Fruit fly (Drosophila melanogaster) whole organism, embryonic: ENCODE measurements around the gene Cpr65Av.
A peak's percentile ranks its signal among the peaks of the same experiment; 100 is the strongest.

Experiments used
- Asciz ChIP-seq: fragments of 200-800 bp; sonication (Bioruptor generic); optimal IDR thresholded peaks from 2 replicates; lab custom pipeline; 2017; ENCODE audit warnings: missing biosample characterization, mild to moderate bottlenecking, missing genetic modification characterization, missing genetic modification reagents
- BtbVII ChIP-seq: fragments of 200-800 bp; sonication (Bioruptor generic); optimal IDR thresholded peaks from 3 replicates; lab custom pipeline; 2017; ENCODE audit warnings: missing biosample characterization, mild to moderate bottlenecking, missing genetic modification characterization
- CG1024 ChIP-seq: fragments of 200-800 bp; sonication (Bioruptor generic); IDR thresholded peaks from 2 replicates; pipeline ENCODE4 v1.3.6; 2022; ENCODE audit warnings: missing biosample characterization, missing genetic modification characterization
- CG10431 ChIP-seq: fragments of 200-800 bp; sonication (Bioruptor generic); optimal IDR thresholded peaks from 3 replicates; lab custom pipeline; 2018; ENCODE audit warnings: missing biosample characterization, mild to moderate bottlenecking, missing genetic modification characterization
- CG11247 ChIP-seq: fragments of 200-800 bp; sonication (Bioruptor generic); IDR thresholded peaks from 2 replicates; pipeline ENCODE4 v1.3.6; 2022; ENCODE audit warnings: missing biosample characterization, missing genetic modification characterization
- CG12071 ChIP-seq: fragments of 200-800 bp; sonication (Bioruptor generic); optimal IDR thresholded peaks from 3 replicates; lab custom pipeline; 2018; ENCODE audit warnings: missing biosample characterization, mild to moderate bottlenecking, missing genetic modification characterization
- CG14710 ChIP-seq: fragments of 200-800 bp; sonication (Bioruptor generic); optimal IDR thresholded peaks from 3 replicates; lab custom pipeline; 2019; ENCODE audit warnings: missing biosample characterization, mild to moderate bottlenecking, missing genetic modification characterization, moderate library complexity
- CG15011 ChIP-seq: fragments of 200-800 bp; sonication (Bioruptor generic); optimal IDR thresholded peaks from 3 replicates; lab custom pipeline; 2018; ENCODE audit warnings: missing biosample characterization, mild to moderate bottlenecking, missing genetic modification characterization
- CG15514 ChIP-seq: fragments of 200-800 bp; sonication (Bioruptor generic); optimal IDR thresholded peaks from 3 replicates; lab custom pipeline; 2017; ENCODE audit warnings: missing biosample characterization, missing genetic modification characterization, mild to moderate bottlenecking, moderate library complexity, missing genetic modification reagents
- CG18619 ChIP-seq: fragments of 200-800 bp; sonication (Bioruptor generic); optimal IDR thresholded peaks from 3 replicates; lab custom pipeline; 2017; ENCODE audit warnings: missing biosample characterization, mild to moderate bottlenecking, missing genetic modification characterization
- CG2712 ChIP-seq: fragments of 200-800 bp; optimal IDR thresholded peaks from 3 replicates; lab custom pipeline; 2019; ENCODE audit warnings: missing biosample characterization, mild to moderate bottlenecking, missing genetic modification characterization, moderate library complexity
- CG2889 ChIP-seq: fragments of 200-800 bp; sonication (Bioruptor generic); IDR thresholded peaks from 3 replicates; pipeline ENCODE4 v1.3.6; 2022; ENCODE audit warnings: missing biosample characterization, missing genetic modification characterization
- CG3281 ChIP-seq: fragments of 200-800 bp; sonication (Bioruptor generic); optimal IDR thresholded peaks from 3 replicates; lab custom pipeline; 2017; ENCODE audit warnings: missing biosample characterization, mild to moderate bottlenecking, missing genetic modification characterization
- CG3407 ChIP-seq: fragments of 200-800 bp; sonication (Bioruptor generic); optimal IDR thresholded peaks from 2 replicates; lab custom pipeline; 2018; ENCODE audit warnings: missing biosample characterization, mild to moderate bottlenecking, missing genetic modification characterization
- CG34224 ChIP-seq: fragments of 200-800 bp; sonication (Bioruptor generic); IDR thresholded peaks from 3 replicates; pipeline ENCODE4 v1.3.6; 2022; ENCODE audit warnings: missing biosample characterization, missing genetic modification characterization; ENCODE audit not compliant: partially characterized antibody
- CG4707 ChIP-seq: fragments of 200-800 bp; sonication (Bioruptor generic); optimal IDR thresholded peaks from 2 replicates; lab custom pipeline; 2018; ENCODE audit warnings: missing biosample characterization, mild to moderate bottlenecking, missing genetic modification characterization, moderate library complexity
- CG5180 ChIP-seq: fragments of 200-800 bp; sonication (Bioruptor generic); optimal IDR thresholded peaks from 3 replicates; lab custom pipeline; 2017; ENCODE audit warnings: missing biosample characterization, missing genetic modification characterization, mild to moderate bottlenecking, moderate library complexity, missing genetic modification reagents
- CG5245 ChIP-seq: fragments of 200-800 bp; sonication (Bioruptor generic); optimal IDR thresholded peaks from 3 replicates; lab custom pipeline; 2016; ENCODE audit warnings: missing biosample characterization, missing genetic modification characterization
- CG7271 ChIP-seq: fragments of 200-800 bp; sonication (Bioruptor generic); optimal IDR thresholded peaks from 2 replicates; lab custom pipeline; 2018; ENCODE audit warnings: missing biosample characterization, mild to moderate bottlenecking, missing genetic modification characterization, moderate library complexity
- CG8944 ChIP-seq: fragments of 200-800 bp; sonication (Bioruptor generic); optimal IDR thresholded peaks from 3 replicates; lab custom pipeline; 2016; ENCODE audit warnings: missing biosample characterization, missing genetic modification characterization
- CHES-1-like ChIP-seq: fragments of 200-800 bp; sonication (Bioruptor generic); optimal IDR thresholded peaks from 2 replicates; lab custom pipeline; 2016; ENCODE audit warnings: missing biosample characterization, missing genetic modification characterization
- CoRest ChIP-seq: fragments of 200-800 bp; sonication (Bioruptor generic); optimal IDR thresholded peaks from 3 replicates; lab custom pipeline; 2018; ENCODE audit warnings: missing biosample characterization, mild to moderate bottlenecking, missing genetic modification characterization, moderate library complexity
- Dip3 ChIP-seq: fragments of 200-800 bp; sonication (Bioruptor generic); optimal IDR thresholded peaks from 3 replicates; lab custom pipeline; 2016; ENCODE audit warnings: missing biosample characterization, missing genetic modification characterization
- E2f1 ChIP-seq: fragments of 200-800 bp; sonication (Bioruptor generic); IDR thresholded peaks from 2 replicates; pipeline ENCODE4 v1.3.6; 2022; ENCODE audit warnings: missing biosample characterization, missing genetic modification characterization
- GATAe ChIP-seq: fragments of 200-800 bp; sonication (Bioruptor generic); conservative IDR thresholded peaks from 2 replicates; pipeline ENCODE4 v1.3.6; 2022; ENCODE audit warnings: missing biosample characterization, missing genetic modification characterization
- Jarid2 ChIP-seq: fragments of 200-800 bp; sonication (Bioruptor generic); optimal IDR thresholded peaks from 3 replicates; lab custom pipeline; 2017; ENCODE audit warnings: mild to moderate bottlenecking, missing biosample characterization, missing genetic modification reagents, missing genetic modification characterization
- Max ChIP-seq: fragments of 200-800 bp; sonication (Bioruptor generic); optimal IDR thresholded peaks from 2 replicates; lab custom pipeline; 2016; ENCODE audit warnings: missing biosample characterization, mild to moderate bottlenecking, missing genetic modification characterization
- Myb ChIP-seq: fragments of 200-800 bp; sonication (Bioruptor generic); optimal IDR thresholded peaks from 2 replicates; lab custom pipeline; 2016; ENCODE audit warnings: missing biosample characterization, missing genetic modification characterization
- ac ChIP-seq: fragments of 200-800 bp; sonication (Bioruptor generic); optimal IDR thresholded peaks from 3 replicates; lab custom pipeline; 2017; ENCODE audit warnings: missing biosample characterization, mild to moderate bottlenecking, missing genetic modification characterization
- ash1 ChIP-seq: fragments of 200-800 bp; sonication (Bioruptor generic); optimal IDR thresholded peaks from 2 replicates; lab custom pipeline; 2018; ENCODE audit warnings: missing biosample characterization, mild to moderate bottlenecking, missing genetic modification characterization
- chif ChIP-seq, 2 experiments: fragments of 200-800 bp; sonication (Bioruptor generic); optimal IDR thresholded peaks; 3 replicates each; lab custom pipeline; 2016; ENCODE audit warnings: missing biosample characterization in 2 of 2, missing genetic modification characterization in 2 of 2
- disco-r ChIP-seq: fragments of 200-800 bp; sonication (Bioruptor generic); optimal IDR thresholded peaks from 2 replicates; lab custom pipeline; 2016; ENCODE audit warnings: missing biosample characterization, missing genetic modification characterization
- dmrt11E ChIP-seq: fragments of 200-800 bp; sonication (Bioruptor generic); optimal IDR thresholded peaks from 3 replicates; lab custom pipeline; 2018; ENCODE audit warnings: missing biosample characterization, mild to moderate bottlenecking, missing genetic modification characterization, moderate library complexity
- dmrt99B ChIP-seq: fragments of 200-800 bp; sonication (Bioruptor generic); optimal IDR thresholded peaks from 2 replicates; lab custom pipeline; 2018; ENCODE audit warnings: missing biosample characterization, mild to moderate bottlenecking, missing genetic modification characterization, moderate library complexity
- fd102C ChIP-seq: fragments of 200-800 bp; sonication (Bioruptor generic); optimal IDR thresholded peaks from 2 replicates; lab custom pipeline; 2018; ENCODE audit warnings: missing biosample characterization, mild to moderate bottlenecking, missing genetic modification characterization, moderate library complexity
- grau ChIP-seq: fragments of 200-800 bp; optimal IDR thresholded peaks from 3 replicates; lab custom pipeline; 2019; ENCODE audit warnings: missing biosample characterization, mild to moderate bottlenecking, missing genetic modification characterization, moderate library complexity
- gsb ChIP-seq: fragments of 200-800 bp; sonication (Bioruptor generic); IDR thresholded peaks from 2 replicates; pipeline ENCODE4 v1.3.6; 2022; ENCODE audit warnings: missing biosample characterization, missing genetic modification characterization
- hkb ChIP-seq, 2 experiments: fragments of 200-800 bp in 1 of 2; fragments of >200 bp in 1 of 2; sonication (Bioruptor generic) in 1 of 2; IDR thresholded peaks in 1 of 2; optimal IDR thresholded peaks in 1 of 2; 2 replicates each; pipeline versions ENCODE4 v1.3.6 to Lab custom; 2017 to 2022; ENCODE audit warnings: missing biosample characterization in 1 of 2, missing genetic modification characterization in 1 of 2
- jigr1 ChIP-seq: fragments of 200-800 bp; sonication (Bioruptor generic); IDR thresholded peaks from 3 replicates; pipeline ENCODE4 v1.3.6; 2022; ENCODE audit warnings: missing biosample characterization, missing genetic modification characterization
- lilli ChIP-seq: fragments of 200-800 bp; sonication (Bioruptor generic); optimal IDR thresholded peaks from 3 replicates; lab custom pipeline; 2016; ENCODE audit warnings: missing biosample characterization, missing genetic modification characterization
- nmo ChIP-seq: fragments of 200-800 bp; sonication (Bioruptor generic); optimal IDR thresholded peaks from 2 replicates; lab custom pipeline; 2018; ENCODE audit warnings: missing biosample characterization, mild to moderate bottlenecking, missing genetic modification characterization, moderate library complexity
- prd ChIP-seq, 3 experiments: fragments of >200 bp in 2 of 3; fragments of 200-800 bp in 1 of 3; sonication (Bioruptor generic) in 1 of 3; optimal IDR thresholded peaks in 2 of 3; IDR thresholded peaks in 1 of 3; 2 replicates in 2 of 3; 3 replicates in 1 of 3; pipeline versions ENCODE4 v1.3.6 to Lab custom; 2017 to 2022; ENCODE audit warnings: missing biosample characterization in 1 of 3, missing genetic modification characterization in 1 of 3
- pros ChIP-seq: fragments of 200-800 bp; sonication (Bioruptor generic); optimal IDR thresholded peaks from 3 replicates; lab custom pipeline; 2019; ENCODE audit warnings: missing biosample characterization, mild to moderate bottlenecking, missing genetic modification characterization, moderate library complexity
- sens ChIP-seq: fragments of 200-800 bp; sonication (Bioruptor generic); peaks from one replicate; lab custom pipeline; 2016; ENCODE audit warnings: missing biosample characterization, missing genetic modification characterization
- sr ChIP-seq: fragments of 200-800 bp; sonication (Bioruptor generic); IDR thresholded peaks from 3 replicates; pipeline ENCODE4 v1.3.6; 2022; ENCODE audit warnings: missing biosample characterization, missing genetic modification characterization
- tap ChIP-seq: fragments of 200-800 bp; optimal IDR thresholded peaks from 3 replicates; lab custom pipeline; 2019; ENCODE audit warnings: missing biosample characterization, mild to moderate bottlenecking, missing genetic modification characterization, moderate library complexity
- toy ChIP-seq: fragments of 200-800 bp; sonication (Bioruptor generic); IDR thresholded peaks from 2 replicates; pipeline ENCODE4 v1.3.6; 2022; ENCODE audit warnings: missing biosample characterization, missing genetic modification characterization
- unpg ChIP-seq: fragments of 200-800 bp; sonication (Bioruptor generic); optimal IDR thresholded peaks from 3 replicates; lab custom pipeline; 2018; ENCODE audit warnings: missing biosample characterization, mild to moderate bottlenecking, missing genetic modification characterization, moderate library complexity
- vvl ChIP-seq: fragments of 200-800 bp; sonication (Bioruptor generic); IDR thresholded peaks from 2 replicates; pipeline ENCODE4 v1.3.6; 2022; ENCODE audit warnings: missing biosample characterization, missing genetic modification characterization

The Cpr65Av gene

DNA sequence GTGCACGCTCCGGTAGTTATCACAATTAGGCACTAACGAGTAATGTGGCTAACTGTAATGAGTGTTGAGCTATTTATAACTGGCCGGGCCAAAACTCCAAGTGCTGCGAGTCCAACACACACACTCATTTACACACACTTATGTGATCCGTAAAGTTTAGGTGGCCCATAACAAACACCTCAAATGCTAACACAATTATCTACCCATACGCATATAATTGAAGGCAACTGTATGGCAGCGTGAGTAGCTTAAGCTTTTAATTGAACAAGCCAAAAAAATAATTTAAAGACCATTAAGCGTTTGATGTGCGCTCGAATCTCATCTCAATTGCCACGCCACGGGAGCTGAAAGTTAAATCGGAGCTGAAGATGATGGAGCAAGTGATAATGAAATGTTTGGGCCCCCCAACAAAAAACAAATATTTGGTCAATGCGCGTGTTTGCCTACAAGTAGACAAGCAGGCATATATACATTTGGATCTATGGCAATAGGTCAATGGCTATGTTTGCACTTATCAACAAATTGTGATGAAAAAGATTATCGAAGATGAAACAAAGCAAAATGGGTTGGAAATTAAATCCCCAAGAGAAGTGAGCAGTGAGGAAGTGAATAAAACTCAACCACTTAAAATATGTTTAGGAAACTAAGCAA lies at the start of gene Cpr65Av (continued):
- TF ChIP-seq hkb (optimal IDR thresholded peaks at IDR 0.05; lab: Kevin White, UChicago) (no peak), hkb (GFP tag; IDR thresholded peaks at IDR 0.05; lab: Robert Waterston, UW) (peak; percentile 28; the same call in 1 of the 2 replicates), CG3281 (GFP tag; lab: Kevin White, UChicago) (no peak), sens (GFP tag; lab: Kevin White, UChicago) (peak; percentile 83), CHES-1-like (GFP tag; lab: Kevin White, UChicago) (no peak), ac (GFP tag; lab: Kevin White, UChicago) (no peak), dmrt11E (no peak), lilli (no peak), disco-r (GFP tag; lab: Kevin White, UChicago) (no peak), Asciz (GFP tag; lab: Kevin White, UChicago) (peak; percentile 33), BtbVII (GFP tag; lab: Kevin White, UChicago) (peak; percentile 5), CG11247 (GFP tag; lab: Robert Waterston, UW) (no peak), CG12071 (GFP tag; lab: Kevin White, UChicago) (peak; percentile 17), fd102C (GFP tag; lab: Kevin White, UChicago) (no peak), CG4707 (peak; percentile 28), CG15011 (GFP tag; lab: Kevin White, UChicago) (peak; percentile 6), unpg (peak; percentile 24), Max (no peak), vvl (GFP tag; lab: Robert Waterston, UW) (no peak), CG5180 (GFP tag; lab: Kevin White, UChicago) (peak; percentile 30), CG18619 (GFP tag; lab: Kevin White, UChicago) (peak; percentile 16), pros (GFP tag; lab: Kevin White, UChicago) (no peak), chif (GFP tag; optimal IDR thresholded peaks at IDR 0.05; lab: Kevin White, UChicago) (peak in 1 of 2 experiments; percentile 13), CG1024 (no peak), CG14710 (tag; lab: Kevin White, UChicago) (no peak), gsb (no peak), toy (no peak), grau (tag; lab: Kevin White, UChicago) (no peak), Jarid2 (GFP tag; lab: Kevin White, UChicago) (no peak), CG2889 (GFP tag; lab: Robert Waterston, UW) (no peak), Dip3 (GFP tag; lab: Kevin White, UChicago) (no peak), CG2712 (no peak), CG15514 (no peak), CoRest (peak; percentile 7), prd (optimal IDR thresholded peaks at IDR 0.05; lab: Kevin White, UChicago) (no peak), prd (GFP tag; IDR thresholded peaks at IDR 0.05; lab: Robert Waterston, UW) (no peak), CG10431 (GFP tag; lab: Kevin White, UChicago) (no peak), CG7271 (tag; lab: Kevin White, UChicago) (no peak), nmo (GFP tag; lab: Kevin White, UChicago) (no peak), CG3407 (GFP tag; lab: Kevin White, UChicago) (peak; percentile 26), CG34224 (GFP tag; lab: Robert Waterston, UW) (no peak), CG8944 (GFP tag; lab: Kevin White, UChicago) (no peak), dmrt99B (tag; lab: Kevin White, UChicago) (peak; percentile 59), sr (GFP tag; lab: Robert Waterston, UW) (0 out of 3 replicates have a peak, but pooled peaks have one; percentile 24), ash1 (GFP tag; lab: Kevin White, UChicago) (no peak), tap (tag; lab: Kevin White, UChicago) (peak; percentile 42), GATAe (GFP tag; lab: Robert Waterston, UW) (no peak), Myb (GFP tag; lab: Kevin White, UChicago) (no peak), jigr1 (no peak), CG5245 (GFP tag; lab: Kevin White, UChicago) (no peak), E2f1 (no peak)
